Worm (Caenorhabditis elegans) whole organism, L4 larva: ENCODE measurements around the gene ell-1.

Experiments
- D1046.2 ChIP-seq: fragments of 200-800 bp; sonication (Bioruptor generic); IDR thresholded peaks from 2 replicates; pipeline ENCODE4 v1.3.6; 2022; ENCODE audit warnings: missing genetic modification characterization, missing compliant biosample characterization
- F10B5.3 ChIP-seq: sonication (generic microtip); optimal IDR thresholded peaks from 2 replicates; lab custom pipeline; 2016; ENCODE audit warnings: mild to moderate bottlenecking, missing genetic modification characterization, missing compliant biosample characterization
- F26F4.8 ChIP-seq: fragments of 200-800 bp; sonication (Bioruptor generic); conservative IDR thresholded peaks from 2 replicates; pipeline ENCODE4 v1.3.6; 2022; ENCODE audit warnings: missing genetic modification characterization, missing compliant biosample characterization
- F44E2.7 ChIP-seq: fragments of 200-800 bp; sonication (Bioruptor generic); IDR thresholded peaks from 2 replicates; pipeline ENCODE4 v2.1.2; 2022; ENCODE audit warnings: missing genetic modification characterization, missing compliant biosample characterization
- R02D3.7 ChIP-seq: fragments of 150-350 bp; sonication (generic microtip); optimal IDR thresholded peaks from 3 replicates; lab custom pipeline; 2014; ENCODE audit warnings: missing biosample characterization, missing genetic modification characterization
- T20F7.1 ChIP-seq: fragments of 200-800 bp; sonication (Bioruptor generic); optimal IDR thresholded peaks from 2 replicates; lab custom pipeline; 2018; ENCODE audit warnings: mild to moderate bottlenecking, missing genetic modification characterization, missing compliant biosample characterization
- T26A8.4 ChIP-seq: fragments of 200-800 bp; sonication (Bioruptor generic); IDR thresholded peaks from 2 replicates; pipeline ENCODE4 v1.3.6; 2022; ENCODE audit warnings: missing genetic modification characterization, missing compliant biosample characterization
- Y48G9A.11 ChIP-seq: fragments of 200-800 bp; sonication (Bioruptor generic); IDR thresholded peaks from 2 replicates; pipeline ENCODE4 v1.3.6; 2022; ENCODE audit warnings: missing genetic modification reagents, missing genetic modification characterization, missing compliant biosample characterization
- ZK546.5 ChIP-seq, 2 experiments: sonication (generic microtip); optimal IDR thresholded peaks; 2 replicates each; lab custom pipeline; 2017; ENCODE audit warnings: missing biosample characterization in 2 of 2, missing genetic modification characterization in 2 of 2
- attf-4 ChIP-seq: sonication (generic microtip); optimal IDR thresholded peaks from 3 replicates; lab custom pipeline; 2017; ENCODE audit warnings: missing biosample characterization, missing genetic modification characterization
- ceh-82 ChIP-seq: sonication (generic microtip); optimal IDR thresholded peaks from 2 replicates; lab custom pipeline; 2017; ENCODE audit warnings: missing biosample characterization, missing genetic modification characterization
- daf-12 ChIP-seq: fragments of 150-350 bp; optimal IDR thresholded peaks from 2 replicates; lab custom pipeline; 2014; ENCODE audit warnings: missing biosample characterization, missing genetic modification reagents, missing genetic modification characterization
- daf-19 ChIP-seq: fragments of 200-800 bp; sonication (Bioruptor generic); conservative IDR thresholded peaks from 2 replicates; pipeline ENCODE4 v1.3.6; 2022; ENCODE audit warnings: missing genetic modification characterization, missing compliant biosample characterization
- dmd-9 ChIP-seq: fragments of 200-800 bp; sonication (Bioruptor generic); IDR thresholded peaks from 2 replicates; pipeline ENCODE4 v1.3.6; 2022; ENCODE audit warnings: missing genetic modification reagents, missing genetic modification characterization, missing compliant biosample characterization
- dpl-1 ChIP-seq: fragments of 150-350 bp; optimal IDR thresholded peaks from 2 replicates; lab custom pipeline; 2014; ENCODE audit warnings: missing biosample characterization, missing genetic modification reagents, missing genetic modification characterization
- egl-43 ChIP-seq: fragments of 200-800 bp; sonication (Bioruptor generic); IDR thresholded peaks from 2 replicates; pipeline ENCODE4 v1.3.6; 2022; ENCODE audit warnings: missing genetic modification reagents, missing genetic modification characterization, missing compliant biosample characterization
- fkh-10 ChIP-seq: fragments of 150-350 bp; optimal IDR thresholded peaks from 2 replicates; lab custom pipeline; 2014; ENCODE audit warnings: missing biosample characterization, missing genetic modification reagents, missing genetic modification characterization
- hif-1 ChIP-seq, 2 experiments: sonication (generic microtip); optimal IDR thresholded peaks; 2 replicates each; lab custom pipeline; 2016 to 2017; ENCODE audit warnings: missing compliant biosample characterization in 2 of 2, missing genetic modification characterization in 2 of 2, missing genetic modification reagents in 2 of 2, missing genotype in 2 of 2, mild to moderate bottlenecking in 1 of 2
- hlh-11 ChIP-seq: fragments of 200-800 bp; sonication (Bioruptor generic); optimal IDR thresholded peaks from 2 replicates; lab custom pipeline; 2018; ENCODE audit warnings: mild to moderate bottlenecking, missing genetic modification characterization, missing compliant biosample characterization
- jun-1 ChIP-seq: fragments of 150-350 bp; optimal IDR thresholded peaks from 2 replicates; lab custom pipeline; 2014; ENCODE audit warnings: missing biosample characterization, missing genetic modification reagents, missing genetic modification characterization
- lim-7 ChIP-seq: fragments of 200-800 bp; sonication (Bioruptor generic); IDR thresholded peaks from 2 replicates; pipeline ENCODE4 v1.3.6; 2022; ENCODE audit warnings: missing genetic modification characterization, missing compliant biosample characterization
- lin-15B ChIP-seq: fragments of 150-350 bp; sonication (generic microtip); optimal IDR thresholded peaks from 3 replicates; lab custom pipeline; 2014; ENCODE audit warnings: missing biosample characterization, missing genetic modification characterization
- lin-29 ChIP-seq: fragments of 200-800 bp; sonication (Bioruptor generic); IDR thresholded peaks from 2 replicates; pipeline ENCODE4 v1.3.6; 2022; ENCODE audit warnings: missing genetic modification reagents, missing genetic modification characterization, missing compliant biosample characterization
- lin-38 ChIP-seq: fragments of 200-800 bp; sonication (Bioruptor generic); IDR thresholded peaks from 2 replicates; pipeline ENCODE4 v1.3.6; 2022; ENCODE audit warnings: missing genetic modification reagents, missing genetic modification characterization, missing compliant biosample characterization
- lin-39 ChIP-seq: fragments of 150-350 bp; optimal IDR thresholded peaks from 2 replicates; lab custom pipeline; 2014; ENCODE audit warnings: missing biosample characterization, missing genetic modification reagents, missing genetic modification characterization
- lir-3 ChIP-seq: sonication (generic microtip); optimal IDR thresholded peaks from 2 replicates; lab custom pipeline; 2016; ENCODE audit warnings: mild to moderate bottlenecking, missing genetic modification characterization, missing compliant biosample characterization
- mdt-29 ChIP-seq: fragments of 200-800 bp; sonication (Bioruptor generic); IDR thresholded peaks from 2 replicates; pipeline ENCODE4 v1.3.6; 2022; ENCODE audit warnings: missing genetic modification reagents, missing genetic modification characterization, missing compliant biosample characterization
- mep-1 ChIP-seq: fragments of 150-350 bp; sonication (generic microtip); optimal IDR thresholded peaks from 3 replicates; lab custom pipeline; 2014; ENCODE audit warnings: missing biosample characterization, missing genetic modification characterization
- nhr-10 ChIP-seq: fragments of 150-350 bp; optimal IDR thresholded peaks from 2 replicates; lab custom pipeline; 2014; ENCODE audit warnings: missing biosample characterization, missing genetic modification characterization
- nhr-102 ChIP-seq: sonication (generic microtip); optimal IDR thresholded peaks from 2 replicates; lab custom pipeline; 2016; ENCODE audit warnings: mild to moderate bottlenecking, missing genetic modification characterization, moderate library complexity, missing compliant biosample characterization
- nhr-11 ChIP-seq: fragments of 150-350 bp; optimal IDR thresholded peaks from 2 replicates; lab custom pipeline; 2014; ENCODE audit warnings: missing biosample characterization, missing genetic modification characterization
- nhr-111 ChIP-seq: fragments of 200-800 bp; sonication (Bioruptor generic); optimal IDR thresholded peaks from 2 replicates; lab custom pipeline; 2018; ENCODE audit warnings: mild to moderate bottlenecking, missing genetic modification characterization, missing compliant biosample characterization
- nhr-237 ChIP-seq: sonication (generic microtip); optimal IDR thresholded peaks from 2 replicates; lab custom pipeline; 2017; ENCODE audit warnings: missing biosample characterization, missing genetic modification characterization
- nhr-6 ChIP-seq: fragments of 150-350 bp; optimal IDR thresholded peaks from 2 replicates; lab custom pipeline; 2014; ENCODE audit warnings: missing biosample characterization, missing genetic modification characterization
- nhr-77 ChIP-seq: fragments of 150-350 bp; optimal IDR thresholded peaks from 2 replicates; lab custom pipeline; 2014; ENCODE audit warnings: missing biosample characterization, missing genetic modification characterization
- pha-4 ChIP-seq, 2 experiments: fragments of 150-350 bp in 1 of 2; fragments of 200-800 bp in 1 of 2; sonication (Bioruptor generic) in 1 of 2; IDR thresholded peaks in 1 of 2; optimal IDR thresholded peaks in 1 of 2; 2 replicates each; pipeline versions ENCODE4 v1.3.6 to Lab custom; 2014 to 2022; ENCODE audit warnings: missing genetic modification characterization in 2 of 2, missing genetic modification reagents in 2 of 2, missing biosample characterization in 1 of 2, missing compliant biosample characterization in 1 of 2
- php-3 ChIP-seq: fragments of 200-800 bp; sonication (Bioruptor generic); IDR thresholded peaks from 2 replicates; pipeline ENCODE4 v1.3.6; 2022; ENCODE audit warnings: missing genetic modification reagents, missing genetic modification characterization, missing compliant biosample characterization
- pqm-1 ChIP-seq: sonication (generic microtip); optimal IDR thresholded peaks from 2 replicates; lab custom pipeline; 2017; ENCODE audit warnings: missing biosample characterization, missing genetic modification characterization
- rbr-2 ChIP-seq: sonication (generic microtip); optimal IDR thresholded peaks from 2 replicates; lab custom pipeline; 2016; ENCODE audit warnings: missing genotype, missing genetic modification characterization, missing compliant biosample characterization
- sdz-12 ChIP-seq: fragments of 200-800 bp; sonication (Bioruptor generic); optimal IDR thresholded peaks from 2 replicates; lab custom pipeline; 2018; ENCODE audit warnings: mild to moderate bottlenecking, missing genetic modification characterization, missing compliant biosample characterization
- set-16 ChIP-seq: fragments of 200-800 bp; sonication (Bioruptor generic); IDR thresholded peaks from 2 replicates; pipeline ENCODE4 v1.3.6; 2022; ENCODE audit warnings: missing genetic modification reagents, missing genetic modification characterization, missing compliant biosample characterization
- skn-1 ChIP-seq: fragments of 150-350 bp; optimal IDR thresholded peaks from 2 replicates; lab custom pipeline; 2014; ENCODE audit warnings: missing biosample characterization, missing genetic modification characterization
- spr-1 ChIP-seq: sonication (generic microtip); optimal IDR thresholded peaks from 2 replicates; lab custom pipeline; 2016; ENCODE audit warnings: mild to moderate bottlenecking, missing genetic modification characterization, missing compliant biosample characterization
- tag-97 ChIP-seq: fragments of 200-800 bp; sonication (Bioruptor generic); IDR thresholded peaks from 2 replicates; pipeline ENCODE4 v1.3.6; 2022; ENCODE audit warnings: missing genetic modification characterization, missing compliant biosample characterization
- unc-130 ChIP-seq: sonication (generic microtip); optimal IDR thresholded peaks from 2 replicates; lab custom pipeline; 2016; ENCODE audit warnings: missing genetic modification reagents, missing genetic modification characterization, missing compliant biosample characterization
- unc-62 ChIP-seq, 3 experiments: fragments of 150-350 bp in 1 of 3; sonication (generic microtip); optimal IDR thresholded peaks in 2 of 3; peaks in 1 of 3; 1 replicate in 1 of 3; 2 replicates in 2 of 3; lab custom pipeline; 2014 to 2017; ENCODE audit warnings: missing biosample characterization in 3 of 3, missing genetic modification characterization in 3 of 3, missing genetic modification reagents in 3 of 3, missing genotype in 1 of 3
- vab-7 ChIP-seq: fragments of 200-800 bp; sonication (Bioruptor generic); IDR thresholded peaks from 2 replicates; pipeline ENCODE4 v1.3.6; 2022; ENCODE audit warnings: missing genetic modification reagents, missing genetic modification characterization, missing compliant biosample characterization
- zag-1 ChIP-seq: fragments of 150-350 bp; optimal IDR thresholded peaks from 2 replicates; lab custom pipeline; 2014; ENCODE audit warnings: missing biosample characterization, missing genetic modification characterization
- zip-11 ChIP-seq: fragments of 200-800 bp; sonication (Bioruptor generic); IDR thresholded peaks from 2 replicates; pipeline ENCODE4 v1.3.6; 2022; ENCODE audit warnings: missing genetic modification characterization, missing compliant biosample characterization
- zip-2 ChIP-seq: fragments of 150-350 bp; optimal IDR thresholded peaks from 2 replicates; lab custom pipeline; 2014; ENCODE audit warnings: missing biosample characterization, missing genetic modification characterization
- ztf-7 ChIP-seq: fragments of 150-350 bp; optimal IDR thresholded peaks from 2 replicates; lab custom pipeline; 2014; ENCODE audit warnings: missing biosample characterization, missing genetic modification characterization

The ell-1 gene

ce11 chrIV:4390438-4390894 lies 3.7 kb upstream of the ell-1 start, which contains the start of the genes rpl-7A and set-21 (continued):
- TF ChIP-seq mep-1 (tag; lab: Kevin White, UChicago), result peak; percentile 90
- peak in 1 of 2 experiments; percentile 90 for TF ChIP-seq unc-62 (GFP tag; optimal IDR thresholded peaks at IDR 0.05 in 1 of 2; lab: Kevin White, UChicago)
- TF ChIP-seq unc-62 (tag; optimal IDR thresholded peaks at IDR 0.05; lab: Kevin White, UChicago), result no peak
- TF ChIP-seq set-16, result peak; percentile 31; the same call in 1 of the 2 replicates
- 0 out of 2 replicates have a peak, but pooled peaks have one; percentile 26 for TF ChIP-seq tag-97
- TF ChIP-seq mdt-29 (GFP tag; lab: Robert Waterston, UW), result peak; percentile 90
- TF ChIP-seq hif-1 (tag; optimal IDR thresholded peaks at IDR 0.05; lab: Kevin White, UChicago), result peak; percentile 63 to 90
- TF ChIP-seq Y48G9A.11 (GFP tag; lab: Robert Waterston, UW), result peak; percentile 90
- peak; percentile 97 for TF ChIP-seq dmd-9 (GFP tag; lab: Robert Waterston, UW)
- TF ChIP-seq T26A8.4, result peak; percentile 99
- peak; percentile 98 for TF ChIP-seq pha-4 (GFP tag; IDR thresholded peaks at IDR 0.05; lab: Robert Waterston, UW)
- no peak for TF ChIP-seq pha-4 (tag; optimal IDR thresholded peaks at IDR 0.05; lab: Kevin White, UChicago)
- peak; percentile 95 for TF ChIP-seq php-3 (GFP tag; lab: Robert Waterston, UW)
- no peak for TF ChIP-seq skn-1 (tag; lab: Kevin White, UChicago)
- peak; percentile 97 for TF ChIP-seq lin-29 (GFP tag; lab: Robert Waterston, UW)
- TF ChIP-seq daf-19 (GFP tag; lab: Robert Waterston, UW), result peak; percentile 95
- TF ChIP-seq F44E2.7, result 0 out of 2 replicates have a peak, but pooled peaks have one; percentile 77
- peak; percentile 70 for TF ChIP-seq jun-1 (tag; lab: Kevin White, UChicago)
- peak; percentile 100 for TF ChIP-seq lin-38 (GFP tag; lab: Robert Waterston, UW)
- peak; percentile 23 for TF ChIP-seq nhr-237 (tag; lab: Kevin White, UChicago)
- peak; percentile 77 for TF ChIP-seq lin-15B (tag; lab: Kevin White, UChicago)
- peak; percentile 97 for TF ChIP-seq nhr-102
- TF ChIP-seq egl-43 (GFP tag; lab: Robert Waterston, UW), result peak; percentile 96
- TF ChIP-seq ztf-7 (tag; lab: Kevin White, UChicago), result no peak
- TF ChIP-seq lim-7 (GFP tag; lab: Robert Waterston, UW), result 0 out of 2 replicates have a peak, but pooled peaks have one; percentile 28
- TF ChIP-seq nhr-111 (GFP tag; lab: Kevin White, UChicago), result no peak
- TF ChIP-seq nhr-11, result peak; percentile 92
- no peak for TF ChIP-seq zag-1 (tag; lab: Kevin White, UChicago)
- TF ChIP-seq nhr-10, result no peak
- peak; percentile 52 for TF ChIP-seq fkh-10 (GFP tag; lab: Kevin White, UChicago)
- TF ChIP-seq F10B5.3 (tag; lab: Kevin White, UChicago), result peak; percentile 90
- TF ChIP-seq hlh-11 (tag; lab: Kevin White, UChicago), result peak; percentile 94
- no peak for TF ChIP-seq daf-12 (tag; lab: Kevin White, UChicago)
- peak; percentile 98 for TF ChIP-seq rbr-2 (tag; lab: Kevin White, UChicago)
- TF ChIP-seq T20F7.1, result peak; percentile 93
- peak; percentile 93 for TF ChIP-seq vab-7 (GFP tag; lab: Robert Waterston, UW)
- TF ChIP-seq lir-3 (tag; lab: Kevin White, UChicago), result peak; percentile 73
- TF ChIP-seq nhr-77 (tag; lab: Kevin White, UChicago), result peak; percentile 96
- TF ChIP-seq unc-130 (GFP tag; lab: Kevin White, UChicago), result peak; percentile 76
- TF ChIP-seq ZK546.5 (tag; optimal IDR thresholded peaks at IDR 0.05; lab: Kevin White, UChicago), result peak in 1 of 2 experiments; percentile 78
- no peak for TF ChIP-seq F26F4.8 (GFP tag; lab: Robert Waterston, UW)
- no peak for TF ChIP-seq attf-4
- TF ChIP-seq D1046.2 (GFP tag; lab: Robert Waterston, UW), result peak; percentile 95
- TF ChIP-seq dpl-1 (GFP tag; lab: Kevin White, UChicago), result peak; percentile 96
- TF ChIP-seq ceh-82 (tag; lab: Kevin White, UChicago), result no peak
- peak; percentile 43 for TF ChIP-seq zip-2 (tag; lab: Kevin White, UChicago)
- TF ChIP-seq R02D3.7 (tag; lab: Kevin White, UChicago), result no peak
- peak; percentile 53 for TF ChIP-seq sdz-12
- peak; percentile 76 for TF ChIP-seq nhr-6 (tag; lab: Kevin White, UChicago)
- TF ChIP-seq pqm-1 (tag; lab: Kevin White, UChicago), result peak; percentile 45
- no peak for TF ChIP-seq zip-11 (GFP tag; lab: Robert Waterston, UW)
- peak; percentile 92 for TF ChIP-seq spr-1 (tag; lab: Kevin White, UChicago)
- no peak for TF ChIP-seq lin-39 (tag; lab: Kevin White, UChicago)
